Fruit fly (Drosophila melanogaster) whole organism, embryonic: ENCODE data around the gene Edg78E.

ENCODE experiments used
- CG1024 ChIP-seq: fragments of 200-800 bp; sonication (Bioruptor generic); IDR thresholded peaks from 2 replicates; pipeline ENCODE4 v1.3.6; 2022; ENCODE audit warnings: missing biosample characterization, missing genetic modification characterization
- CG10979 ChIP-seq: fragments of 200-800 bp; sonication (Bioruptor generic); optimal IDR thresholded peaks from 2 replicates; lab custom pipeline; 2018; ENCODE audit warnings: missing biosample characterization, mild to moderate bottlenecking, missing genetic modification characterization, moderate library complexity
- CG11456 ChIP-seq: fragments of 200-800 bp; sonication (Bioruptor generic); IDR thresholded peaks from 3 replicates; pipeline ENCODE4 v1.3.6; 2022; ENCODE audit warnings: missing biosample characterization, missing genetic modification characterization
- CG13296 ChIP-seq: fragments of 200-800 bp; sonication (Bioruptor generic); optimal IDR thresholded peaks from 3 replicates; lab custom pipeline; 2018; ENCODE audit warnings: missing biosample characterization, mild to moderate bottlenecking, missing genetic modification characterization
- CG13894 ChIP-seq: fragments of 200-800 bp; sonication (Bioruptor generic); optimal IDR thresholded peaks from 3 replicates; lab custom pipeline; 2018; ENCODE audit warnings: missing biosample characterization, mild to moderate bottlenecking, missing genetic modification characterization, moderate library complexity
- CG15696 ChIP-seq: fragments of 200-800 bp; sonication (Bioruptor generic); optimal IDR thresholded peaks from 2 replicates; lab custom pipeline; 2019; ENCODE audit warnings: missing biosample characterization, mild to moderate bottlenecking, missing genetic modification characterization, moderate library complexity
- CG18011 ChIP-seq: fragments of 200-800 bp; sonication (Bioruptor generic); optimal IDR thresholded peaks from 2 replicates; lab custom pipeline; 2017; ENCODE audit warnings: missing biosample characterization, missing genetic modification characterization, mild to moderate bottlenecking, moderate library complexity, missing genotype
- CG18599 ChIP-seq: fragments of 200-800 bp; sonication (Bioruptor generic); optimal IDR thresholded peaks from 3 replicates; lab custom pipeline; 2017; ENCODE audit warnings: missing biosample characterization, missing genetic modification characterization, mild to moderate bottlenecking, moderate library complexity, missing genetic modification reagents
- CG2199 ChIP-seq: fragments of 200-800 bp; sonication (Bioruptor generic); IDR thresholded peaks from 3 replicates; pipeline ENCODE4 v1.3.6; 2022; ENCODE audit warnings: missing biosample characterization, missing genetic modification characterization
- CG6175 ChIP-seq: fragments of 200-800 bp; sonication (Bioruptor generic); IDR thresholded peaks from 3 replicates; pipeline ENCODE4 v1.3.6; 2022; ENCODE audit warnings: missing biosample characterization, missing genetic modification characterization
- CG6683 ChIP-seq: fragments of 200-800 bp; sonication (Bioruptor generic); optimal IDR thresholded peaks from 2 replicates; lab custom pipeline; 2017; ENCODE audit warnings: missing biosample characterization, mild to moderate bottlenecking, missing genetic modification characterization, missing genetic modification reagents
- CG7556 ChIP-seq: fragments of 200-800 bp; sonication (Bioruptor generic); optimal IDR thresholded peaks from 2 replicates; lab custom pipeline; 2017; ENCODE audit warnings: missing biosample characterization, mild to moderate bottlenecking, missing genetic modification characterization
- CG9215 ChIP-seq: fragments of 200-800 bp; sonication (Bioruptor generic); IDR thresholded peaks from 2 replicates; pipeline ENCODE4 v1.3.6; 2022; ENCODE audit warnings: missing biosample characterization, missing genetic modification characterization
- Dad ChIP-seq: fragments of 200-800 bp; sonication (Bioruptor generic); optimal IDR thresholded peaks from 3 replicates; lab custom pipeline; 2016; ENCODE audit warnings: missing biosample characterization, missing genetic modification characterization
- Doc2 ChIP-seq: fragments of 200-800 bp; sonication (Bioruptor generic); IDR thresholded peaks from 2 replicates; pipeline ENCODE4 v1.3.6; 2022; ENCODE audit warnings: missing biosample characterization, missing genetic modification characterization
- Dref ChIP-seq: fragments of 200-800 bp; sonication (Bioruptor generic); IDR thresholded peaks from 2 replicates; pipeline ENCODE4 v1.3.6; 2022; ENCODE audit warnings: missing biosample characterization, missing genetic modification characterization
- E2f2 ChIP-seq: fragments of 200-800 bp; sonication (Bioruptor generic); IDR thresholded peaks from 2 replicates; pipeline ENCODE4 v1.3.6; 2022; ENCODE audit warnings: missing biosample characterization, missing genetic modification characterization
- Eip74EF ChIP-seq, 2 experiments: fragments of 200-800 bp in 1 of 2; fragments of >200 bp in 1 of 2; sonication (Bioruptor generic) in 1 of 2; optimal IDR thresholded peaks; 2 replicates each; lab custom pipeline; 2017 to 2019; ENCODE audit warnings: missing biosample characterization in 2 of 2, missing genetic modification characterization in 2 of 2, mild to moderate bottlenecking in 1 of 2, moderate library complexity in 1 of 2
- Ets65A ChIP-seq: fragments of 200-800 bp; sonication (Bioruptor generic); peaks from one replicate; lab custom pipeline; 2016; ENCODE audit warnings: missing biosample characterization, missing genetic modification characterization
- Fer3 ChIP-seq: fragments of 200-800 bp; sonication (Bioruptor generic); optimal IDR thresholded peaks from 2 replicates; lab custom pipeline; 2018; ENCODE audit warnings: missing biosample characterization, mild to moderate bottlenecking, missing genetic modification characterization, moderate library complexity
- Gug ChIP-seq: fragments of 200-800 bp; sonication (Bioruptor generic); IDR thresholded peaks from 4 replicates; pipeline ENCODE4 v1.3.6; 2022; ENCODE audit warnings: missing biosample characterization, missing genetic modification characterization
- HHEX ChIP-seq: fragments of 200-800 bp; sonication (Bioruptor generic); optimal IDR thresholded peaks from 3 replicates; lab custom pipeline; 2017; ENCODE audit warnings: missing biosample characterization, mild to moderate bottlenecking, missing genetic modification characterization, missing genetic modification reagents
- Hr3 ChIP-seq: fragments of 200-800 bp; sonication (Bioruptor generic); optimal IDR thresholded peaks from 3 replicates; lab custom pipeline; 2016; ENCODE audit warnings: missing biosample characterization, missing genetic modification characterization
- Lhr ChIP-seq: fragments of 200-800 bp; sonication (Bioruptor generic); optimal IDR thresholded peaks from 3 replicates; lab custom pipeline; 2017; ENCODE audit warnings: mild to moderate bottlenecking, missing biosample characterization, missing genetic modification reagents, missing genetic modification characterization
- NC2α ChIP-seq: fragments of 200-800 bp; sonication (Bioruptor generic); optimal IDR thresholded peaks from 2 replicates; lab custom pipeline; 2016; ENCODE audit warnings: missing biosample characterization, missing genetic modification characterization
- Nf-YC ChIP-seq: fragments of 200-800 bp; optimal IDR thresholded peaks from 3 replicates; lab custom pipeline; 2019; ENCODE audit warnings: missing biosample characterization, mild to moderate bottlenecking, missing genetic modification characterization, moderate library complexity
- Sry-β ChIP-seq: fragments of 200-800 bp; sonication (Bioruptor generic); optimal IDR thresholded peaks from 2 replicates; lab custom pipeline; 2018; ENCODE audit warnings: missing biosample characterization, mild to moderate bottlenecking, missing genetic modification characterization, moderate library complexity
- az2 ChIP-seq: fragments of 200-800 bp; sonication (Bioruptor generic); optimal IDR thresholded peaks from 3 replicates; lab custom pipeline; 2016; ENCODE audit warnings: missing biosample characterization, missing genetic modification characterization
- ems ChIP-seq: fragments of 200-800 bp; sonication (Bioruptor generic); optimal IDR thresholded peaks from 3 replicates; lab custom pipeline; 2016; ENCODE audit warnings: missing biosample characterization, missing genetic modification characterization
- esg ChIP-seq: fragments of 200-800 bp; sonication (Bioruptor generic); conservative IDR thresholded peaks from 2 replicates; pipeline ENCODE4 v1.3.6; 2022; ENCODE audit warnings: missing biosample characterization, missing genetic modification characterization
- fd102C ChIP-seq: fragments of 200-800 bp; sonication (Bioruptor generic); optimal IDR thresholded peaks from 2 replicates; lab custom pipeline; 2018; ENCODE audit warnings: missing biosample characterization, mild to moderate bottlenecking, missing genetic modification characterization, moderate library complexity
- gfzf ChIP-seq: fragments of 200-800 bp; sonication (Bioruptor generic); optimal IDR thresholded peaks from 2 replicates; lab custom pipeline; 2016; ENCODE audit warnings: missing biosample characterization, mild to moderate bottlenecking, missing genetic modification characterization, moderate library complexity
- hb ChIP-seq: fragments of 200-800 bp; sonication (Bioruptor generic); IDR thresholded peaks from 3 replicates; pipeline ENCODE4 v1.3.6; 2022; ENCODE audit warnings: missing biosample characterization, missing genetic modification characterization; ENCODE audit not compliant: partially characterized antibody
- ken ChIP-seq: fragments of 200-800 bp; sonication (Bioruptor generic); IDR thresholded peaks from 3 replicates; pipeline ENCODE4 v1.3.6; 2022; ENCODE audit warnings: missing biosample characterization, missing genetic modification characterization
- luna ChIP-seq: fragments of 200-800 bp; sonication (Bioruptor generic); optimal IDR thresholded peaks from 2 replicates; lab custom pipeline; 2016; ENCODE audit warnings: missing biosample characterization, missing genetic modification characterization
- nerfin-2 ChIP-seq: fragments of 200-800 bp; sonication (Bioruptor generic); IDR thresholded peaks from 2 replicates; pipeline ENCODE4 v1.3.6; 2022; ENCODE audit warnings: missing biosample characterization, missing genetic modification characterization; ENCODE audit not compliant: partially characterized antibody
- oc ChIP-seq: fragments of 200-800 bp; sonication (Bioruptor generic); optimal IDR thresholded peaks from 2 replicates; lab custom pipeline; 2018; ENCODE audit warnings: missing biosample characterization, mild to moderate bottlenecking, missing genetic modification characterization, moderate library complexity
- pb ChIP-seq: fragments of 200-800 bp; sonication (Bioruptor generic); optimal IDR thresholded peaks from 3 replicates; lab custom pipeline; 2016; ENCODE audit warnings: missing biosample characterization, missing genetic modification characterization
- pho ChIP-seq: fragments of 200-800 bp; sonication (Bioruptor generic); optimal IDR thresholded peaks from 2 replicates; lab custom pipeline; 2016; ENCODE audit warnings: missing biosample characterization, missing genetic modification characterization
- pros ChIP-seq: fragments of 200-800 bp; sonication (Bioruptor generic); optimal IDR thresholded peaks from 3 replicates; lab custom pipeline; 2019; ENCODE audit warnings: missing biosample characterization, mild to moderate bottlenecking, missing genetic modification characterization, moderate library complexity
- row ChIP-seq: fragments of 200-800 bp; sonication (Bioruptor generic); IDR thresholded peaks from 3 replicates; pipeline ENCODE4 v1.3.6; 2022; ENCODE audit warnings: missing biosample characterization, missing genetic modification characterization
- schlank ChIP-seq: fragments of 200-800 bp; sonication (Bioruptor generic); optimal IDR thresholded peaks from 2 replicates; lab custom pipeline; 2018; ENCODE audit warnings: missing biosample characterization, mild to moderate bottlenecking, missing genetic modification characterization
- slp2 ChIP-seq: fragments of 200-800 bp; sonication (Bioruptor generic); optimal IDR thresholded peaks from 2 replicates; lab custom pipeline; 2016; ENCODE audit warnings: missing biosample characterization, missing genetic modification characterization
- sna ChIP-seq: fragments of 200-800 bp; sonication (Bioruptor generic); IDR thresholded peaks from 2 replicates; pipeline ENCODE4 v1.3.6; 2022; ENCODE audit warnings: missing biosample characterization, missing genetic modification characterization; ENCODE audit not compliant: partially characterized antibody
- ssp ChIP-seq: fragments of 200-800 bp; sonication (Bioruptor generic); IDR thresholded peaks from 2 replicates; pipeline ENCODE4 v1.3.6; 2022; ENCODE audit warnings: missing biosample characterization, missing genetic modification characterization
- stc ChIP-seq: fragments of 200-800 bp; sonication (Bioruptor generic); IDR thresholded peaks from 2 replicates; pipeline ENCODE4 v1.3.6; 2022; ENCODE audit warnings: missing biosample characterization, missing genetic modification characterization
- tap ChIP-seq: fragments of 200-800 bp; optimal IDR thresholded peaks from 3 replicates; lab custom pipeline; 2019; ENCODE audit warnings: missing biosample characterization, mild to moderate bottlenecking, missing genetic modification characterization, moderate library complexity
- vnd ChIP-seq: fragments of 200-800 bp; sonication (Bioruptor generic); IDR thresholded peaks from 3 replicates; pipeline ENCODE4 v1.3.6; 2022; ENCODE audit warnings: missing biosample characterization, missing genetic modification characterization; ENCODE audit not compliant: partially characterized antibody
- zf30C ChIP-seq: fragments of 200-800 bp; sonication (Bioruptor generic); optimal IDR thresholded peaks from 3 replicates; lab custom pipeline; 2018; ENCODE audit warnings: missing biosample characterization, mild to moderate bottlenecking, missing genetic modification characterization

Gene Edg78E

DNA sequence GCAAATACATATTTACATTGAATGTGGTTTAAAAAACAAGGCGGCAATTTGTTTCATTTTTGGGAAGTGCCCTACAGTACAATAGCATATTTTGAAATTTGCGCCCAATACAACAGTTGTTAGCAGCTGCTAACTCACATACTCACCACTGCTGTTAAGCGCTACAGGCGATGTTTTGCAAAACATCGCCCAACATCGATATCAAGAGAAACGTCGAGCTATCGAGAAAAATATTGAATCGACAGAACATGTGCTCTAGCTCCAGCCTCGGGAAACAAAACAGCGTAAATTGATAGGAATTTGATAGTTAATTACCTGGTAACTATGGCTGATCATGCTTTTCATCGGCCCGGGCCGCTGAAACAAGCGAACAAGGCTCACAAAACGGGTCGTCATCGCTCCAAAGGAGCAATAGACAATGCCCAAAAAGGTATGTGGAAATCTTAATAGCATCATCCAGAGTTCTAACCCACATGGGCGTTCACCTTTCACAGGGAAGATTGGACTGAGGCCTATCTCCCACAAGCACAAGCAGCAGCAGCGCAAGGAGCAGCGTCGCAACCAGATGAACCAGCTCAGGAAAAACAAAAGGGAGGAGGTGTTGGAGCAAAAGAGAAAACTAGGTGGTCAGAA, 37.5 kb upstream of the Edg78E start, which contains the start of gene Tsr1 (continued):
- TF ChIP-seq CG7556 (GFP tag; lab: Kevin White, UChicago) (no peak), Hr3 (no peak), pb (GFP tag; lab: Kevin White, UChicago) (no peak), CG6683 (GFP tag; lab: Kevin White, UChicago) (no peak), Dad (GFP tag; lab: Kevin White, UChicago) (no peak), esg (no peak), hb (GFP tag; lab: Robert Waterston, UW) (peak; percentile 55; the same call in 1 of the 3 replicates), CG18011 (GFP tag; lab: Kevin White, UChicago) (no peak), pros (GFP tag; lab: Kevin White, UChicago) (no peak), CG2199 (GFP tag; lab: Robert Waterston, UW) (no peak), luna (no peak), ems (GFP tag; lab: Kevin White, UChicago) (no peak), HHEX (no peak), Gug (GFP tag; lab: Robert Waterston, UW) (no peak), NC2α (GFP tag; lab: Kevin White, UChicago) (no peak), slp2 (no peak), Sry-β (GFP tag; lab: Kevin White, UChicago) (no peak), Eip74EF (GFP tag; optimal IDR thresholded peaks at IDR 0.05; lab: Kevin White, UChicago) (no peak), gfzf (GFP tag; lab: Kevin White, UChicago) (peak; percentile 19)

DNA sequence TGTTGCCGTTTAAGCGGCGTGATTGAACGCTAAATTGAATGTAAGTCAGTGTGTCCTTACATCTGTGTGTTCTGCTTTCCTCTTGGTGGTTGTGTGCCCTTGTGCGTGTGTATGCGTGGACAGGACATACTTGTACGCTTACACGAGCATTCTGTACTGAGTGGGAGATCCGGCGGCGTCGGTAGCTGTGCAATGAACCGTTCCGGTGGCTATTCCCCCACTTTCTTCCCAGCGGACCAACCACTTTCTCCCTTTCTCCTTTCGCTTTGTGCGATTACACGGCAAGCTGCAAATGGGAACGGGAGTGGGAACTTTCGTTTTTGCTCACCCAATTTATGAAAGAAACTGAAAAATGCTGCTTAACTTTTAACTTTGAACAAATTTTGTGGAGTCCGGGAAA, 27.1 kb upstream of the Edg78E start:
- no peak for TF ChIP-seq CG1024 (GFP tag; lab: Robert Waterston, UW)
- TF ChIP-seq az2 (GFP tag; lab: Kevin White, UChicago), result no peak
- TF ChIP-seq stc (GFP tag; lab: Robert Waterston, UW), result no peak
- peak; percentile 50 for TF ChIP-seq Ets65A (GFP tag; lab: Kevin White, UChicago)
- TF ChIP-seq CG6175, result no peak
- TF ChIP-seq E2f2 (GFP tag; lab: Robert Waterston, UW), result no peak
- TF ChIP-seq tap, result no peak
- TF ChIP-seq CG11456 (GFP tag; lab: Robert Waterston, UW), result 0 out of 3 replicates have a peak, but pooled peaks have one; percentile 54
- TF ChIP-seq Lhr (GFP tag; lab: Kevin White, UChicago), result no peak
- TF ChIP-seq pho (GFP tag; lab: Kevin White, UChicago), result no peak
- TF ChIP-seq sna (GFP tag; lab: Robert Waterston, UW), result no peak
- no peak for TF ChIP-seq fd102C (GFP tag; lab: Kevin White, UChicago)
- no peak for TF ChIP-seq CG18599 (GFP tag; lab: Kevin White, UChicago)
- TF ChIP-seq CG10979 (tag; lab: Kevin White, UChicago), result no peak
- 0 out of 3 replicates have a peak, but pooled peaks have one; percentile 6 for TF ChIP-seq ken (GFP tag; lab: Robert Waterston, UW)
- 0 out of 2 replicates have a peak, but pooled peaks have one; percentile 2 for TF ChIP-seq Dref (GFP tag; lab: Robert Waterston, UW)
- TF ChIP-seq oc (tag; lab: Kevin White, UChicago), result no peak
- TF ChIP-seq CG15696 (tag; lab: Kevin White, UChicago), result no peak
- TF ChIP-seq CG9215 (GFP tag; lab: Robert Waterston, UW), result no peak
- no peak for TF ChIP-seq vnd (GFP tag; lab: Robert Waterston, UW)
- TF ChIP-seq zf30C (GFP tag; lab: Kevin White, UChicago), result no peak
- no peak for TF ChIP-seq ssp (GFP tag; lab: Robert Waterston, UW)
- TF ChIP-seq row (GFP tag; lab: Robert Waterston, UW), result no peak
- no peak for TF ChIP-seq CG6683 (GFP tag; lab: Kevin White, UChicago)
- no peak for TF ChIP-seq Nf-YC (tag; lab: Kevin White, UChicago)
- TF ChIP-seq nerfin-2 (GFP tag; lab: Robert Waterston, UW), result no peak
- TF ChIP-seq CG13894, result no peak
- TF ChIP-seq schlank (tag; lab: Kevin White, UChicago), result no peak
- no peak for TF ChIP-seq Fer3 (tag; lab: Kevin White, UChicago)
- TF ChIP-seq CG13296 (GFP tag; lab: Kevin White, UChicago), result no peak
- TF ChIP-seq Doc2 (GFP tag; lab: Robert Waterston, UW), result no peak
